Worm (Caenorhabditis elegans) whole organism, mixed stage, embryonic: Measurements from ENCODE around the gene EEED8.2.

Experiments
- M03D4.4 ChIP-seq: sonication (generic microtip); optimal IDR thresholded peaks from 2 replicates; lab custom pipeline; 2017; ENCODE audit warnings: mild to moderate bottlenecking, missing genetic modification characterization, missing compliant biosample characterization
- elt-3 ChIP-seq: fragments of 150-350 bp; optimal IDR thresholded peaks from 2 replicates; lab custom pipeline; 2014; ENCODE audit warnings: missing biosample characterization, missing genetic modification characterization
- ham-2 ChIP-seq: fragments of 200-800 bp; sonication (Bioruptor generic); optimal IDR thresholded peaks from 2 replicates; lab custom pipeline; 2018; ENCODE audit warnings: mild to moderate bottlenecking, missing genetic modification characterization, missing compliant biosample characterization
- mab-5 ChIP-seq: fragments of 150-350 bp; optimal IDR thresholded peaks from 2 replicates; lab custom pipeline; 2014; ENCODE audit warnings: missing biosample characterization, missing genetic modification characterization
- nhr-28 ChIP-seq: fragments of 150-350 bp; optimal IDR thresholded peaks from 2 replicates; lab custom pipeline; 2014; ENCODE audit warnings: missing biosample characterization, missing genetic modification characterization
- pha-4 ChIP-seq: fragments of 150-350 bp; optimal IDR thresholded peaks from 2 replicates; lab custom pipeline; 2018; ENCODE audit warnings: missing biosample characterization, missing genetic modification reagents, missing genetic modification characterization
- sptf-1 ChIP-seq: sonication (generic microtip); optimal IDR thresholded peaks from 2 replicates; lab custom pipeline; 2017; ENCODE audit warnings: mild to moderate bottlenecking, missing genetic modification characterization, moderate library complexity, missing compliant biosample characterization
- ztf-11 ChIP-seq: fragments of 150-350 bp; optimal IDR thresholded peaks from 2 replicates; lab custom pipeline; 2014; ENCODE audit warnings: missing biosample characterization, missing genetic modification characterization

DNA sequence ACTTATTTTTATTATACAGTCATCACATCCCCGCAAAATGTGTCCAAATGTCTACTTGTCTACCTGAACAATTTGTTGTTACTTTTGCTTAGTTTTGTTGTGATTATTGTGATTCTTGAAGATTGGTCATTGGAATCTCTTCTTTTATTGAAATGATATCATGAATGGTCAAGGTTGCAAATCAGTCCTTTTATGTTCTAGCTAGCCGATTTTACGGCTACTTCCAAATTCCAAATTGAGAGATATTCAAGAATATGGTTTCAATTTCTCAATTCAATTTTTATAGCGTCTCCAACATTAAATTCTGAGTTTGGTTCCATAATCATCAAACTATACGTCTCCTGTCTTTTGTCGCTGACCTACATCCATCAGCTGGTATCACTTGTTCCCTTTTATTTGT, 34.8 kb downstream of the EEED8.2 start:
- TF ChIP-seq sptf-1 (no peak), ztf-11 (no peak), ham-2 (GFP tag; lab: Kevin White, UChicago) (no peak), mab-5 (tag; lab: Kevin White, UChicago) (no peak), pha-4 (no peak), elt-3 (tag; lab: Kevin White, UChicago) (no peak), nhr-28 (tag; lab: Kevin White, UChicago) (no peak), M03D4.4 (tag; lab: Kevin White, UChicago) (no peak)
